Fruit fly (Drosophila melanogaster): Measurements from ENCODE around the gene Snx6.

DNA sequence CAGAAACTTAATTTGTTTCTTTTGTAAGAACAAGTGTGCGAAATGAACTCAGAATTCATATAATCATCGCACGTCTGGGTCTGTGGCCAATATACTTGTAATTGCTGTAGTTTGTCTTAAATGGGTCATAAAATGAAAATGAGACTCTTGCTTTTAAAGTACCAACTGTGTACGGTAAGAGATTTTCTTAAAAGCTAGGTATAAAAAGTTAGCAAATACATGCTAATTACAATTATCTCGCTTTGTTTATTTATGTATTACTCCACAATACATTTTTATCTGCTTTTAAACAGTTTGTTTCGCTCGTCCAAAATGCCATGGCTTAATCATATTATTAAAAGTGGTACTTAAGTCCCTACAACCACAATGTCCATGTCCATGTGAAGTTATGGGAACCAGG, 16.8 kb downstream of the Snx6 start:
- no peak for TF ChIP-seq h (GFP tag; optimal IDR thresholded peaks at IDR 0.05)
- TF ChIP-seq N (GFP tag; optimal IDR thresholded peaks at IDR 0.05), result no peak
- no peak for TF ChIP-seq psq (GFP tag; optimal IDR thresholded peaks at IDR 0.05)

Data from whole organism, wandering third instar larva.